Fruit fly (Drosophila melanogaster): ENCODE results near the gene gogo.

Gene gogo

dm6 chr3L:20296797-20297196 is 1.9 kb upstream of the gogo start, which contains the start of gene FRG1:
Gene FRG1 (minus strand): TSS chr3L:20296971.
- TF ChIP-seq CG12768 (GFP tag; optimal IDR thresholded peaks at IDR 0.05) (no peak), CG7101 (tag; optimal IDR thresholded peaks at IDR 0.05) (no peak), CG11617 (GFP tag; optimal IDR thresholded peaks at IDR 0.05) (no peak), CG14711 (tag; optimal IDR thresholded peaks at IDR 0.05) (no peak), tj (GFP tag; optimal IDR thresholded peaks at IDR 0.05) (no peak), CG33017 (tag; optimal IDR thresholded peaks at IDR 0.05) (no peak), cic (GFP tag; optimal IDR thresholded peaks at IDR 0.05) (no peak), Clk (GFP tag; optimal IDR thresholded peaks at IDR 0.05) (no peak), toe (GFP tag; optimal IDR thresholded peaks at IDR 0.05) (no peak), ovo (GFP tag; optimal IDR thresholded peaks at IDR 0.05) (no peak), Hr96 (GFP tag; optimal IDR thresholded peaks at IDR 0.05) (no peak), cnc (optimal IDR thresholded peaks at IDR 0.05) (no peak), CG5204 (GFP tag; optimal IDR thresholded peaks at IDR 0.05) (no peak), CG7045 (GFP tag; optimal IDR thresholded peaks at IDR 0.05) (no peak), bab1 (GFP tag; optimal IDR thresholded peaks at IDR 0.05) (no peak), kay (GFP tag; ENCODE audit: borderline replicate concordance) (no peak), Crg-1 (GFP tag; optimal IDR thresholded peaks at IDR 0.05) (no peak), Mnt (GFP tag; optimal IDR thresholded peaks at IDR 0.05) (no peak), CG1620 (GFP tag; optimal IDR thresholded peaks at IDR 0.05) (no peak)

- TF ChIP-seq kay (GFP tag; ENCODE audit: borderline replicate concordance) (no peak), CG12768 (GFP tag; optimal IDR thresholded peaks at IDR 0.05) (no peak), Crg-1 (GFP tag; optimal IDR thresholded peaks at IDR 0.05) (no peak), tj (GFP tag; optimal IDR thresholded peaks at IDR 0.05) (no peak), cic (GFP tag; optimal IDR thresholded peaks at IDR 0.05) (no peak), CG11617 (GFP tag; optimal IDR thresholded peaks at IDR 0.05) (no peak), CG5204 (GFP tag; optimal IDR thresholded peaks at IDR 0.05) (no peak), CG7101 (tag; optimal IDR thresholded peaks at IDR 0.05) (no peak), toe (GFP tag; optimal IDR thresholded peaks at IDR 0.05) (no peak), cnc (optimal IDR thresholded peaks at IDR 0.05) (no peak), CG7045 (GFP tag; optimal IDR thresholded peaks at IDR 0.05) (no peak), CG1620 (GFP tag; optimal IDR thresholded peaks at IDR 0.05) (no peak), bab1 (GFP tag; optimal IDR thresholded peaks at IDR 0.05) (no peak), Mnt (GFP tag; optimal IDR thresholded peaks at IDR 0.05) (no peak), Hr96 (GFP tag; optimal IDR thresholded peaks at IDR 0.05) (no peak), CG33017 (tag; optimal IDR thresholded peaks at IDR 0.05) (no peak)
Observed at dm6 chr3L:20287046-20287445, 7.9 kb downstream of the gogo start.

dm6 chr3L:20281254-20281653 is 13.7 kb downstream of the gogo start:
- no peak for TF ChIP-seq CG7101 (tag; optimal IDR thresholded peaks at IDR 0.05)
- no peak for TF ChIP-seq ovo (GFP tag; optimal IDR thresholded peaks at IDR 0.05)
- TF ChIP-seq Hr96 (GFP tag; optimal IDR thresholded peaks at IDR 0.05): no peak
- TF ChIP-seq CG14711 (tag; optimal IDR thresholded peaks at IDR 0.05): no peak
- no peak for TF ChIP-seq cic (GFP tag; optimal IDR thresholded peaks at IDR 0.05)
- no peak for TF ChIP-seq Clk (GFP tag; optimal IDR thresholded peaks at IDR 0.05)
- TF ChIP-seq CG33017 (tag; optimal IDR thresholded peaks at IDR 0.05): no peak
- TF ChIP-seq CG1620 (GFP tag; optimal IDR thresholded peaks at IDR 0.05): no peak
- no peak for TF ChIP-seq CG5204 (GFP tag; optimal IDR thresholded peaks at IDR 0.05)
- no peak for TF ChIP-seq CG12768 (GFP tag; optimal IDR thresholded peaks at IDR 0.05)
- no peak for TF ChIP-seq pad (GFP tag; optimal IDR thresholded peaks at IDR 0.05)
- TF ChIP-seq Mnt (GFP tag; optimal IDR thresholded peaks at IDR 0.05): no peak
- TF ChIP-seq toe (GFP tag; optimal IDR thresholded peaks at IDR 0.05): no peak
- no peak for TF ChIP-seq Crg-1 (GFP tag; optimal IDR thresholded peaks at IDR 0.05)
- no peak for TF ChIP-seq kay (GFP tag; ENCODE audit: borderline replicate concordance)

- no peak for TF ChIP-seq CG33017 (tag; optimal IDR thresholded peaks at IDR 0.05)
Observed at dm6 chr3L:20276615-20277014, 18.3 kb downstream of the gogo start.

dm6 chr3L:20275886-20276285 is 19.0 kb downstream of the gogo start:
- no peak for TF ChIP-seq CG11617 (GFP tag; optimal IDR thresholded peaks at IDR 0.05)
- no peak for TF ChIP-seq kay (GFP tag; ENCODE audit: borderline replicate concordance)
- TF ChIP-seq CG33017 (tag; optimal IDR thresholded peaks at IDR 0.05): no peak
- TF ChIP-seq Crg-1 (GFP tag; optimal IDR thresholded peaks at IDR 0.05): no peak
- no peak for TF ChIP-seq CG1620 (GFP tag; optimal IDR thresholded peaks at IDR 0.05)
- TF ChIP-seq CG5204 (GFP tag; optimal IDR thresholded peaks at IDR 0.05): no peak
- no peak for TF ChIP-seq toe (GFP tag; optimal IDR thresholded peaks at IDR 0.05)

- no peak for TF ChIP-seq CG12768 (GFP tag; optimal IDR thresholded peaks at IDR 0.05)
- no peak for TF ChIP-seq ovo (GFP tag; optimal IDR thresholded peaks at IDR 0.05)
Observed at dm6 chr3L:20275235-20275634, 19.7 kb downstream of the gogo start, which contains the start of gene CG17122. Gene CG17122 (minus strand): TSS chr3L:20275335.

dm6 chr3L:20265514-20265913 is 29.4 kb downstream of the gogo start, which contains the start of gene CG32228:
Gene CG32228 (plus strand): TSS chr3L:20265814.
- TF ChIP-seq bab1 (GFP tag; optimal IDR thresholded peaks at IDR 0.05) (no peak), cic (GFP tag; optimal IDR thresholded peaks at IDR 0.05) (no peak), CG7101 (tag; optimal IDR thresholded peaks at IDR 0.05) (no peak), tj (GFP tag; optimal IDR thresholded peaks at IDR 0.05) (no peak), ovo (GFP tag; optimal IDR thresholded peaks at IDR 0.05) (no peak), CG12768 (GFP tag; optimal IDR thresholded peaks at IDR 0.05) (no peak), Clk (GFP tag; optimal IDR thresholded peaks at IDR 0.05) (no peak), CG1620 (GFP tag; optimal IDR thresholded peaks at IDR 0.05) (no peak), CG33017 (tag; optimal IDR thresholded peaks at IDR 0.05) (no peak), Hr96 (GFP tag; optimal IDR thresholded peaks at IDR 0.05) (no peak), kay (GFP tag; ENCODE audit: borderline replicate concordance) (no peak), cnc (optimal IDR thresholded peaks at IDR 0.05) (no peak), CG11617 (GFP tag; optimal IDR thresholded peaks at IDR 0.05) (no peak), CG7045 (GFP tag; optimal IDR thresholded peaks at IDR 0.05) (no peak), CG5204 (GFP tag; optimal IDR thresholded peaks at IDR 0.05) (no peak), Crg-1 (GFP tag; optimal IDR thresholded peaks at IDR 0.05) (no peak), Mnt (GFP tag; optimal IDR thresholded peaks at IDR 0.05) (no peak)

Measured in whole organism, adult.